Worm (Caenorhabditis elegans): Measurements from ENCODE around the gene zip-1.

The zip-1 gene

DNA sequence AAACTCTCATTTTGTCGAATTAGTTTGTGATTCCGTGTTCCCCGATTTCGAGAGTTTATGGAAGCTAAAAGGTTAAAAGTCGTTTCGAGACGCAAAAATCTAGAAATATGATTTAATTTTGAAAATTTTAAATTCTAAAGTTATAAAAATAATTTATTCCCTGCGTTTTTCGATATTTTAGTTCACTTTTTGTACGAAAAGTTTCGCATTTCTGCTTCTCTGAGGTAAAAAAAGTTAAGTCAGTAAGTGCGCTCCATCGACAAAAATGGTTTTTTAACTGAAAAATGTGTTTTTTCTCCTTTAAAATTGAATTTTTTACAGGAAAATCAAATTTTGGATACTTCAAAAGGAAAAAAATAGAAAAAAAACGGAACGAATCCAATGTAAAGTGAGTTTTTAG lies at the start of gene zip-1:
TSS of gene zip-1 (plus strand) at position 301 of the 400 bp plus-strand sequence.
- TF ChIP-seq snpc-4 (tag; optimal IDR thresholded peaks at IDR 0.05) (no peak), elt-1 (tag; optimal IDR thresholded peaks at IDR 0.05) (no peak), nhr-77 (tag; optimal IDR thresholded peaks at IDR 0.05) (no peak), nhr-237 (tag; optimal IDR thresholded peaks at IDR 0.05) (no peak), lin-15B (tag; optimal IDR thresholded peaks at IDR 0.05) (no peak), ceh-16 (tag; optimal IDR thresholded peaks at IDR 0.05) (no peak), ceh-82 (tag; optimal IDR thresholded peaks at IDR 0.05) (no peak), tbx-2 (tag; optimal IDR thresholded peaks at IDR 0.05) (no peak), nhr-67 (tag; optimal IDR thresholded peaks at IDR 0.05) (no peak), R02D3.7 (tag; optimal IDR thresholded peaks at IDR 0.05) (no peak), nhr-11 (tag; optimal IDR thresholded peaks at IDR 0.05) (no peak), elt-2 (tag; optimal IDR thresholded peaks at IDR 0.05) (no peak)

DNA sequence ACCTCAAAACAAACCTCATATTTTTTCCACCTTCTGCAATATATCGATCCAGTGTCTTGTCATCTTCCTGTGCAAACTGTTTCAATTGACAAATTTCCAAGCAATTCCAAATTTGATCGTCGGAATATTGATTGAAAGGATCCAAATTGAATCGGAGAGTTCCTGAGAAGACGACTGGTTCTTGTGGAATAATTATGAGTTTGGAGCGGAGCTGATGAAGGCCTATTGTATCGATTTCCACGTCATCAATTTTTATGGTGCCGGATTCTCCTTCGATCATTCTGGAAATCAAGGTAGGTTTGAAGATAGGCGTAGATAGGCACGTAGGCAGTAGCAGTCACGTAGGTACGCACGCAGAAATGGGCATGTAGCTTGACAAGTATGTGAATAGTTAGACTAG lies 49.4 kb upstream of the zip-1 start:
- TF ChIP-seq unc-62 (GFP tag; optimal IDR thresholded peaks at IDR 0.05) (no peak), nfya-1 (tag; optimal IDR thresholded peaks at IDR 0.05; ENCODE audit: insufficient read depth) (no peak), ceh-82 (tag; optimal IDR thresholded peaks at IDR 0.05) (no peak), ceh-28 (tag; optimal IDR thresholded peaks at IDR 0.05) (no peak), skn-1 (tag; optimal IDR thresholded peaks at IDR 0.05) (no peak), sea-2 (GFP tag; optimal IDR thresholded peaks at IDR 0.05) (no peak), jun-1 (tag; optimal IDR thresholded peaks at IDR 0.05) (no peak), ZK546.5 (tag; optimal IDR thresholded peaks at IDR 0.05) (no peak), zag-1 (tag; optimal IDR thresholded peaks at IDR 0.05) (no peak), nhr-67 (tag; optimal IDR thresholded peaks at IDR 0.05) (no peak), elt-3 (tag; optimal IDR thresholded peaks at IDR 0.05) (no peak), eor-1 (tag; optimal IDR thresholded peaks at IDR 0.05) (no peak), ztf-11 (tag; optimal IDR thresholded peaks at IDR 0.05) (no peak), nhr-23 (tag; optimal IDR thresholded peaks at IDR 0.05) (no peak), nhr-76 (tag; optimal IDR thresholded peaks at IDR 0.05) (no peak), hmg-11 (tag; optimal IDR thresholded peaks at IDR 0.05) (no peak), snpc-4 (tag; optimal IDR thresholded peaks at IDR 0.05) (no peak), ceh-9 (tag; optimal IDR thresholded peaks at IDR 0.05) (no peak), fos-1 (tag; optimal IDR thresholded peaks at IDR 0.05) (no peak)

DNA sequence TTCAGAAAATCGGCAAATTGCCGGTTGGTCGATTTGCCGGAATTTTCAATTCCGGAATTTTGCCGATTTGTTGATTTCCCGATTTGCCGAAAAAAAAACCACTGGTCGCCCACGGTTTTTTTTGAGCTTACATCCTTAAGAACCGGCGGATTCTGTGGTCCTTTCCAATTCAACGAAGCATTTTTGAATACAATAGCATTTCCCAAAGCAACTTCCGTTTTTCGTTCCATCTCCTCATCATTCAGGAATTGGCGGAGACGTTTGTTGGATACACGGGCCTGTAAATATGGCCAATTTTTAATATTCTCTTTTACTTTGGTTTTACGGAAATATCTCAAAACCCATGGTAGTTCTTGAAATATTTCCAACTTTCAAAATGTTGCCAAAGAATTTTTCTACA lies 41.1 kb upstream of the zip-1 start:
- TF ChIP-seq snpc-4 (tag; optimal IDR thresholded peaks at IDR 0.05) (no peak), nhr-43 (tag; optimal IDR thresholded peaks at IDR 0.05; ENCODE audit: poor library complexity, severe bottlenecking) (no peak), nhr-28 (tag; optimal IDR thresholded peaks at IDR 0.05) (no peak), ama-1 (optimal IDR thresholded peaks at IDR 0.05) (no peak), skn-1 (tag; optimal IDR thresholded peaks at IDR 0.05) (no peak), lin-15B (tag; optimal IDR thresholded peaks at IDR 0.05) (no peak), unc-62 (GFP tag; optimal IDR thresholded peaks at IDR 0.05) (no peak), fos-1 (tag; optimal IDR thresholded peaks at IDR 0.05) (no peak), mdl-1 (tag; optimal IDR thresholded peaks at IDR 0.05) (no peak)

DNA sequence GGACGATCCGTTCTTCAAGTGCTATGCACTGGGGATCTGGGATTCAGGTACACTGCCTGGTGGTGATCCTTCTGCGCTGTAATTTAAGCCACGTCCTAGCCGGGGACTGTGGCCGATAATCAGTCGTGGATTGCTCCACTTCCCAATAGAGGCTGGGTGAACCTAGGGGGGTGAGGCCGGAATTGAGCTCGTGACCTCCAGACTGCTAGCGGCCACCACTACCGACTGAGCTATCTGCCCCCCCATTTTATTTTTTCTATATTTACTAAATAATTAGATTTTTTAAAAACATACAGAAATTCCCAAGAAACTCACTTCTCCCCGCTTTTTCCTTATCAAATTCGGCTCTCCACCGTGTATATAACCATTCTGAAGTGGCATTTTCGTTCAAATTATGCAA lies 36.2 kb upstream of the zip-1 start:
- TF ChIP-seq jun-1 (tag; optimal IDR thresholded peaks at IDR 0.05) = no peak
- no peak for TF ChIP-seq lsy-12 (tag; optimal IDR thresholded peaks at IDR 0.05)
- TF ChIP-seq ceh-9 (tag; optimal IDR thresholded peaks at IDR 0.05) = no peak
- TF ChIP-seq pha-4 (tag; optimal IDR thresholded peaks at IDR 0.05) = no peak
- no peak for TF ChIP-seq fos-1 (tag; optimal IDR thresholded peaks at IDR 0.05)
- no peak for TF ChIP-seq nhr-67 (tag; optimal IDR thresholded peaks at IDR 0.05)
- no peak for TF ChIP-seq egl-5 (tag; optimal IDR thresholded peaks at IDR 0.05)

DNA sequence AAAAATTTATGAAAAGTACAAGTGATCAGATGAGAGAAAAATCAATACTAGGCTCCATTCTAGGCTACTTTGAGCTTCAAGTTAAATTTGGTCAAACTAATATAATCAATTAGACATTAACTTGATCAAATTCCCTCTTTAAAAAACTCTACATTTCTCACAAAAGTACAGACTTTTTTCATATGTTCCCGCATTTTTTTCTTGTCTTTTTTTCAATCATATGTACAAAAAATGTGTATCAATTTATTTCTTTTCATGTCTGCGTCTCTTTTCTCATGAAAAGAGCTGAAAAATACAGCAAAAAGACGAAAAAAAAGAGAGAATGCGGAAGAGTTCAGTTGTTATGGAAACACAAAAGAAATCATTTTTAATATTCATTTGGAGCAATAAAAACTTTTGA lies 34.3 kb upstream of the zip-1 start:
- TF ChIP-seq ceh-28 (tag; optimal IDR thresholded peaks at IDR 0.05) = no peak
- no peak for TF ChIP-seq snpc-4 (tag; optimal IDR thresholded peaks at IDR 0.05)
- TF ChIP-seq jun-1 (tag; optimal IDR thresholded peaks at IDR 0.05) = no peak
- TF ChIP-seq tbx-2 (tag; optimal IDR thresholded peaks at IDR 0.05) = no peak
- TF ChIP-seq eor-1 (tag; optimal IDR thresholded peaks at IDR 0.05) = no peak
- no peak for TF ChIP-seq nhr-28 (tag; optimal IDR thresholded peaks at IDR 0.05)
- TF ChIP-seq daf-12 (tag; optimal IDR thresholded peaks at IDR 0.05) = no peak
- TF ChIP-seq nhr-76 (tag; optimal IDR thresholded peaks at IDR 0.05) = no peak
- no peak for TF ChIP-seq lin-39 (tag; optimal IDR thresholded peaks at IDR 0.05)
- TF ChIP-seq ceh-9 (tag; optimal IDR thresholded peaks at IDR 0.05) = no peak
- no peak for TF ChIP-seq unc-62 (GFP tag; optimal IDR thresholded peaks at IDR 0.05)
- TF ChIP-seq nfya-1 (tag; optimal IDR thresholded peaks at IDR 0.05; ENCODE audit: insufficient read depth) = no peak
- TF ChIP-seq mml-1 (tag; optimal IDR thresholded peaks at IDR 0.05) = no peak
- no peak for TF ChIP-seq sea-2 (GFP tag; optimal IDR thresholded peaks at IDR 0.05)
- no peak for TF ChIP-seq elt-3 (tag; optimal IDR thresholded peaks at IDR 0.05)
- no peak for TF ChIP-seq egl-5 (tag; optimal IDR thresholded peaks at IDR 0.05)
- TF ChIP-seq nhr-77 (tag; optimal IDR thresholded peaks at IDR 0.05) = no peak
- TF ChIP-seq unc-39 (tag; optimal IDR thresholded peaks at IDR 0.05) = no peak
